Worm (Caenorhabditis elegans) whole organism, midembryonic: Measurements from ENCODE around the gene C39E9.12.

Experiments
- T22C8.4 ChIP-seq: fragments of 200-800 bp; sonication (Bioruptor generic); IDR thresholded peaks from 2 replicates; pipeline ENCODE4 v1.3.6; 2022; ENCODE audit warnings: missing genetic modification characterization, missing compliant biosample characterization
- cog-1 ChIP-seq: sonication (generic microtip); optimal IDR thresholded peaks from 2 replicates; lab custom pipeline; 2016; ENCODE audit warnings: missing genetic modification characterization, missing compliant biosample characterization
- flt-1 ChIP-seq: fragments of 200-800 bp; sonication (Bioruptor generic); IDR thresholded peaks from 2 replicates; pipeline ENCODE4 v1.3.6; 2022; ENCODE audit warnings: missing genetic modification characterization, missing compliant biosample characterization
- klf-2 ChIP-seq: fragments of 200-800 bp; sonication (Bioruptor generic); conservative IDR thresholded peaks from 2 replicates; pipeline ENCODE4 v1.3.6; 2022; ENCODE audit warnings: missing genetic modification reagents, missing genetic modification characterization, missing compliant biosample characterization
- med-1 ChIP-seq: sonication (generic microtip); optimal IDR thresholded peaks from 2 replicates; lab custom pipeline; 2017; ENCODE audit warnings: missing genetic modification characterization, mild to moderate bottlenecking, missing compliant biosample characterization, antibody characterized with exemption, missing genetic modification reagents; ENCODE audit not compliant: insufficient read depth
- ref-1 ChIP-seq: fragments of 200-800 bp; sonication (Bioruptor generic); conservative IDR thresholded peaks from 2 replicates; pipeline ENCODE4 v1.3.6; 2022; ENCODE audit warnings: missing genetic modification reagents, missing genetic modification characterization, missing compliant biosample characterization
- tab-1 ChIP-seq: fragments of 200-800 bp; sonication (Bioruptor generic); IDR thresholded peaks from 2 replicates; pipeline ENCODE4 v1.3.6; 2022; ENCODE audit warnings: missing genetic modification characterization, missing compliant biosample characterization
- ztf-23 ChIP-seq: fragments of 200-800 bp; sonication (Bioruptor generic); IDR thresholded peaks from 2 replicates; pipeline ENCODE4 v1.3.6; 2022; ENCODE audit warnings: missing genetic modification reagents, missing genetic modification characterization, missing compliant biosample characterization
- ztf-29 ChIP-seq: fragments of 200-800 bp; sonication (Bioruptor generic); IDR thresholded peaks from 2 replicates; pipeline ENCODE4 v1.3.6; 2022; ENCODE audit warnings: missing genetic modification reagents, missing genetic modification characterization, missing compliant biosample characterization

The C39E9.12 gene

DNA sequence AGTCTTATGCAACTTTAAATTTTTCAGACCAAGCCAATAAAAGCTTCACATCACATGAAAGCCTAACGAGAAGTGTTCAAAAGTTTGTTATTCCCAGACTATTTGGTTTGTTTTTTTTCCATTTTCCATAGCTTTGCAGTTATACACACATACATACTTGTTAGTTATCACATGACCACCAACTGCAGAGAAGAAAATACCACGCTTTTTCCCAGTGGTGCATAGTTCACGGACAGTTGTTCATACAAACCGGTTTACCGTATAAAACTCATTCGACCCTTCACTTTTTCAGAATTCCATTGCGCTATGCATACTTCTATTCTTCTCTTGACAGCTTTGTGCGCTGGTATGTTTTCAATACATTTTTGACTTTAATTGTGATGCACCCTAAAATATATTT, 30.1 kb upstream of the C39E9.12 start, which contains the start of gene scl-5:
TSS of gene scl-5 (plus strand) at position 301 of the 400 bp plus-strand sequence.
- TF ChIP-seq tab-1 (no peak), ztf-29 (GFP tag; lab: Robert Waterston, UW) (no peak), cog-1 (no peak), ztf-23 (GFP tag; lab: Robert Waterston, UW) (no peak), klf-2 (no peak), med-1 (GFP tag; lab: Kevin White, UChicago) (no peak), flt-1 (GFP tag; lab: Robert Waterston, UW) (no peak), ref-1 (no peak), T22C8.4 (GFP tag; lab: Robert Waterston, UW) (no peak)

ce11 chrIV:13066044-13066443, 27.8 kb upstream of the C39E9.12 start:
- TF ChIP-seq tab-1 (no peak), ztf-23 (GFP tag; lab: Robert Waterston, UW) (no peak), T22C8.4 (GFP tag; lab: Robert Waterston, UW) (no peak), med-1 (GFP tag; lab: Kevin White, UChicago) (no peak), flt-1 (GFP tag; lab: Robert Waterston, UW) (no peak), ztf-29 (GFP tag; lab: Robert Waterston, UW) (no peak), klf-2 (no peak), ref-1 (no peak)

- no peak for TF ChIP-seq tab-1
- no peak for TF ChIP-seq ztf-23 (GFP tag; lab: Robert Waterston, UW)
- TF ChIP-seq T22C8.4 (GFP tag; lab: Robert Waterston, UW): no peak
- TF ChIP-seq med-1 (GFP tag; lab: Kevin White, UChicago): no peak
- TF ChIP-seq cog-1: no peak
- no peak for TF ChIP-seq ref-1
- TF ChIP-seq flt-1 (GFP tag; lab: Robert Waterston, UW): no peak
- no peak for TF ChIP-seq klf-2
- TF ChIP-seq ztf-29 (GFP tag; lab: Robert Waterston, UW): no peak
Observed at ce11 chrIV:13067200-13067599, 26.6 kb upstream of the C39E9.12 start, which contains the start of gene col-131. col-131 (minus strand) TSS chrIV:13067300.

DNA sequence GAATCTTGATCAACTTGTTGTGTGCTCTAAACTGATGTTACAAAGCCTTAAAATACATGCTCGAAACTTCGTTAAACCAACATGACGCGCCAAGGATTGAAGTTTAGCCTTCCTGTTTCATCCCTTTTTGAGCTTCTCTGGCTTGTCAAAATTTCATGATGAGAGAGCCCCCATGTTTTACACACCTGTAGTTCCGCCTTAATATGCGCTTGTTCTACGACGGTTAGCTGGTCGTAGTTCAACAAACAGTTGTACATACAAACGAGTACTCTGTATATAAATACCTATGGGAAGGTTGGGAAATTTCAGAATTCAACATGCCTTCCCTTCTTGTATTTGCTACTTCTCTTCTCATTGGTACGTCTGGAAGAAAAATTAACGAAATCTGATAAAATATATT, 25.4 kb upstream of the C39E9.12 start, which contains the start of gene scl-6:
TSS of gene scl-6 (plus strand) at position 301 of the 400 bp plus-strand sequence.
- no peak for TF ChIP-seq T22C8.4 (GFP tag; lab: Robert Waterston, UW)
- TF ChIP-seq ref-1: no peak
- no peak for TF ChIP-seq ztf-29 (GFP tag; lab: Robert Waterston, UW)
- TF ChIP-seq med-1 (GFP tag; lab: Kevin White, UChicago): no peak
- TF ChIP-seq tab-1: no peak
- no peak for TF ChIP-seq klf-2
- no peak for TF ChIP-seq flt-1 (GFP tag; lab: Robert Waterston, UW)

- TF ChIP-seq med-1 (GFP tag; lab: Kevin White, UChicago) (no peak), T22C8.4 (GFP tag; lab: Robert Waterston, UW) (no peak), ref-1 (no peak), ztf-29 (GFP tag; lab: Robert Waterston, UW) (no peak), cog-1 (no peak), flt-1 (GFP tag; lab: Robert Waterston, UW) (no peak), klf-2 (no peak), ztf-23 (GFP tag; lab: Robert Waterston, UW) (no peak), tab-1 (no peak)
Observed at ce11 chrIV:13070142-13070541, 23.7 kb upstream of the C39E9.12 start, which contains the start of gene scl-7. scl-7 (plus strand) TSS chrIV:13070442.

DNA sequence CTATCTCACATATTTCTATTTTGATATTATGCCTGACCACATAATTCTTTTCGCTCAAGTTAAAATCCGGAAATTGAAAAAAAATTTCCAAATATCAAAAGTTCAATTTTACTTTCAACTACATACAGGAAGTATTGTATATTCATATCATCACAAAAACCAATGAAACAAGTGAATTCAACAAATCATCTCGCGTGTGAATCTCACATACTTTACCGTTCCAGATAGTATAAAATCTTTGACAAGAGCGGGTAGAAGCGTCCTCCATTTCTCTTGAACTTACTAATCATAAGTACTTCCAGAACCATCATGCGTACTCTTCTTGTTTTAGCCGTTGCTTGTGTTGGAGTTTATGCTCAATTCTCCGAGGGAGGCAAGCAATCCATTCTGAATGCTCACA, 22.4 kb upstream of the C39E9.12 start, which contains the start of gene scl-8:
TSS of gene scl-8 (plus strand) at position 301 of the 400 bp plus-strand sequence.
- no peak for TF ChIP-seq ref-1
- TF ChIP-seq cog-1: no peak
- no peak for TF ChIP-seq tab-1
- no peak for TF ChIP-seq T22C8.4 (GFP tag; lab: Robert Waterston, UW)
- TF ChIP-seq flt-1 (GFP tag; lab: Robert Waterston, UW): no peak
- TF ChIP-seq klf-2: no peak
- TF ChIP-seq med-1 (GFP tag; lab: Kevin White, UChicago): no peak
- TF ChIP-seq ztf-29 (GFP tag; lab: Robert Waterston, UW): no peak
- no peak for TF ChIP-seq ztf-23 (GFP tag; lab: Robert Waterston, UW)

ce11 chrIV:13075625-13076252, 18.1 kb upstream of the C39E9.12 start:
- TF ChIP-seq ztf-29 (GFP tag; lab: Robert Waterston, UW): no peak
- no peak for TF ChIP-seq flt-1 (GFP tag; lab: Robert Waterston, UW)
- TF ChIP-seq ztf-23 (GFP tag; lab: Robert Waterston, UW): no peak
- no peak for TF ChIP-seq cog-1
- no peak for TF ChIP-seq med-1 (GFP tag; lab: Kevin White, UChicago)
- no peak for TF ChIP-seq tab-1
- TF ChIP-seq T22C8.4 (GFP tag; lab: Robert Waterston, UW): no peak
- no peak for TF ChIP-seq ref-1
- TF ChIP-seq klf-2: no peak

- TF ChIP-seq T22C8.4 (GFP tag; lab: Robert Waterston, UW) (no peak), klf-2 (no peak), ref-1 (no peak), cog-1 (no peak), flt-1 (GFP tag; lab: Robert Waterston, UW) (no peak), tab-1 (no peak), ztf-29 (GFP tag; lab: Robert Waterston, UW) (no peak), ztf-23 (GFP tag; lab: Robert Waterston, UW) (no peak), med-1 (GFP tag; lab: Kevin White, UChicago) (no peak)
Observed at ce11 chrIV:13076620-13077019, 17.2 kb upstream of the C39E9.12 start, which contains the start of gene C39E9.7. C39E9.7 (minus strand) TSS chrIV:13076720.

- TF ChIP-seq ztf-23 (GFP tag; lab: Robert Waterston, UW) (no peak), cog-1 (no peak), med-1 (GFP tag; lab: Kevin White, UChicago) (no peak), ztf-29 (GFP tag; lab: Robert Waterston, UW) (no peak), T22C8.4 (GFP tag; lab: Robert Waterston, UW) (no peak), tab-1 (no peak), klf-2 (no peak), flt-1 (GFP tag; lab: Robert Waterston, UW) (no peak), ref-1 (no peak)
Observed at ce11 chrIV:13077694-13078093, 16.1 kb upstream of the C39E9.12 start.
